Worm (Caenorhabditis elegans) whole organism, dauer: ENCODE data around the gene ZC132.9.
"Not testable (repeated sequence)": the region's sequence is repeated elsewhere in the genome, so short reads cannot be mapped to it uniquely, and the experiment has no call there.

Experiments used
- unc-62 ChIP-seq: sonication (generic microtip); optimal IDR thresholded peaks from 2 replicates; lab custom pipeline; 2017; ENCODE audit warnings: missing biosample characterization, missing genetic modification reagents, missing genetic modification characterization

Gene ZC132.9

DNA sequence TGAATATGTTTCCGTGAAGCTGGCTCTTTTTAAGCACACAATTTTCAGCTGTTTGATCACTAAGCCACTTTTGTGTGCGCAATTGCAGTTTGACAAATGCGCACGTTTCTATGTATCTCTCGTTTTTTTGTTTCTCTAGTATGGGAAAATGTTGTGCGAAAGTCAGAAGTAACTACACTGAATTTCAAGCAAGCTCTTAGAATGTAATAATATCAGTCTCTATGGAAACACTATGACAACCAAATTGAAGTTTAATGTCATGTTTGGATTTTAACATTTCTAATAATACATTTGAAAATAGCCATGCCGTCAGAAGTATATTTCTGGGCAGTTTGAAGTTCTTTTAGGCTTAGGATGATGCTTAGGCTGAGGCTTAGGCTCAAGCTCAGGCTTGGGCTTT lies at the start of gene ZC132.9:
Gene ZC132.9, minus strand, starts transcription at position 101 of the 400 bp plus-strand sequence.
- no peak for TF ChIP-seq unc-62 (GFP tag; lab: Kevin White, UChicago)

- no peak for TF ChIP-seq unc-62 (GFP tag; lab: Kevin White, UChicago)
Observed at ce11 chrV:4366440-4366839, 46.7 kb upstream of the ZC132.9 start, which contains the start of gene F32D1.11. F32D1.11 (minus strand) TSS chrV:4366540.

DNA sequence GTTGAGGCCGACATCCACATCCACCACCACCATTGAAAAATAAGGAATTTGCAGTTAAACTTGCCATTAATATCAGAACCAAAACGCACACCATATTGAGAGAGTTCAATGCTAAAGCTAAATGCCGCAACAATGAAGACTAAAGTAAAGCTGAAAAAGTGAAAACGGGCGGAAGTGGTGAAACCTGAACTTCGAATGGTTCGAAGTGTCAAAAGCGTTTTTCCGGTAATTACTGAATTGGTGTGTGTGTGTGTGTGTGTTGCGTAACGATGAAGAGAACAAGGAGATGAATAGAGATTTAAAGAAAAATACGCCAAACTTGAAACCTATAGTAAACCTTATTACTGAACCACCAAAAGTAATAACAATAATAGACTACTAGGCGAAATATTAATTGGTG lies 44.8 kb upstream of the ZC132.9 start, which contains the start of gene grl-13:
Gene grl-13, minus strand, starts transcription at position 101 of the 400 bp plus-strand sequence.
- TF ChIP-seq unc-62 (GFP tag; lab: Kevin White, UChicago), result no peak

- TF ChIP-seq unc-62 (GFP tag; lab: Kevin White, UChicago), result no peak
Observed at ce11 chrV:4361505-4361904, 41.7 kb upstream of the ZC132.9 start, which contains the start of gene F32D1.3. F32D1.3 (minus strand) TSS chrV:4361569.

DNA sequence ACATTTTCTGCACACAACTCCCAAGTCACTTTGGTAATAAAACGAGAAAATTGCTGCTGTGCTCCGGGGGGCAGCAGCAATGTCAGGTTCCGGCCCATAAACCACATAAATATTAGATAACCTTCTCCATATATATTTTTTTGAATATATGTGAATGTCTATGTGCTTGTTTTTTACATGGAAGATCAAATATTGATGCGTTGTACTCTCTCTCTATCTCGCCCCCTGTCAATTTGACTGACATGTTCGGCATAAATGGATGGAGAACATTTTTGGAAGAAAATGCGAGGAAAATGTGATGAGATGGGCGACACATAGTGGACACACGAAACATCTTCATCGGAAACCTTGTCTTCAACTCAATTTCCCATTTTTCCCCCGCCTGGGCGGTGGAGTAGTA lies 40.3 kb upstream of the ZC132.9 start:
- no peak for TF ChIP-seq unc-62 (GFP tag; lab: Kevin White, UChicago)

ce11 chrV:4359127-4359526 lies 39.4 kb upstream of the ZC132.9 start:
- TF ChIP-seq unc-62 (GFP tag; lab: Kevin White, UChicago), result no peak

- TF ChIP-seq unc-62 (GFP tag; lab: Kevin White, UChicago), result no peak
Observed at ce11 chrV:4357369-4357768, 37.6 kb upstream of the ZC132.9 start.

ce11 chrV:4356047-4356612 lies 36.4 kb upstream of the ZC132.9 start:
- no peak for TF ChIP-seq unc-62 (GFP tag; lab: Kevin White, UChicago)

ce11 chrV:4346799-4347198 lies 27.0 kb upstream of the ZC132.9 start, which contains the start of gene mcm-7:
mcm-7 (plus strand) TSS chrV:4347166.
- TF ChIP-seq unc-62 (GFP tag; lab: Kevin White, UChicago), result no peak

DNA sequence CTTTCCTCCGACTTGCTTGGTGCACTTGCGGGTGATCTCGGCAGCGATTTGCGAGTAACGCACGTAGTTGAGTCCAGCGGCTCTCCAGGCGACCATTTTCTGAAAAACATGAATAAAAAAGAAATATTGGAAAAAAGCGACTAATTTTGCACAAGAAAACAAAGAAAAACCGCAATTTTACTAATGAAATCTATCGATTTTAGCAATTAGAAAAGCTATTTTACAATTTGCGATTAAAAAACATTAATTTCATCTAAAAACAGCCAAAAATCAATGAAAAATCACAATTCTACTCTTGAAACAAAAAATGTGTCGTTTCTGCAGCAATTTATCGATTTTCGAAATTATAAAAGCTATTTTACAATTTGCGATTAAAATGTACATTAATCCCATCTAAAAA lies 26.6 kb upstream of the ZC132.9 start, which contains the start of gene hpo-18:
Gene hpo-18, minus strand, starts transcription at position 101 of the 400 bp plus-strand sequence.
- no peak for TF ChIP-seq unc-62 (GFP tag; lab: Kevin White, UChicago)

- TF ChIP-seq unc-62 (GFP tag; lab: Kevin White, UChicago), result no peak
Observed at ce11 chrV:4345714-4346113, 25.9 kb upstream of the ZC132.9 start, which contains the start of gene figl-1. figl-1 (minus strand) TSS chrV:4345999.

DNA sequence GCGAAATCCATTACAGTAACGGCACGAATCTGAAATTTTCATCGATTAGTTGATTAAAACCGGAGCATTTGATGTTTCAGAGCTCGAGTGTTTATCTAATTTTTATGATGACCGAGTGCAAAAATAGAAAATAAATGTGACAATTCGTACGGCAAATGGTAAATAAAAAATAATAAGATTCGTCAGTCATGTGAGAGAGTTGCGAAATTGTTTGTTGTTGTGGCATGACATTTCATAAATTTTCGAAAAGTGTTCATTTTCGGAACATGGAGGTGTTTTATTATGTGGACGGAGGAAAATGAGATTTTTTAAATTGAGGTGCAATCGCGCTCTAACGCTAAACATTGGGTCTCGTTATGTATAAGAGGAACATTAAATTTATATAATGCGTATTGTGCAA lies 22.0 kb upstream of the ZC132.9 start:
- TF ChIP-seq unc-62 (GFP tag; lab: Kevin White, UChicago), result no peak

DNA sequence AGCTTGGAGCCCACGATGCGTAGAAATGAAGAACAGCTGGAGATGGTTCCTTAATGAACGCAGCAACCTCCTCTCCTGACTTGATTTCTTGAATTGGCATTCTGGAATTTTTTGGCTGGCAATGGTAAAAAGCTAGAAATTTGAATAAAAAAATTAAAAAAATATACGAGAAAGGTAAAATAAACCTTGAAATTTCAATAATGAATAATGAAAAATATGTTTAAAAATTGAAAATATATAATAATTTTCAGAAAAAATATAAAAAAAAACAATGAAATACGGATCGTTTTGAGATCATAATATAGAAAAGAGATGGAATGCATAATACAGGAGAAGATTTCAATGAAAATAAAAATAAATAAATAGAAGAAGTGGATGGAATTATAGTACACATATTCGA lies 21.4 kb upstream of the ZC132.9 start, which contains the start of gene glrx-3:
Gene glrx-3, minus strand, starts transcription at position 101 of the 400 bp plus-strand sequence.
- TF ChIP-seq unc-62 (GFP tag; lab: Kevin White, UChicago), result no peak

DNA sequence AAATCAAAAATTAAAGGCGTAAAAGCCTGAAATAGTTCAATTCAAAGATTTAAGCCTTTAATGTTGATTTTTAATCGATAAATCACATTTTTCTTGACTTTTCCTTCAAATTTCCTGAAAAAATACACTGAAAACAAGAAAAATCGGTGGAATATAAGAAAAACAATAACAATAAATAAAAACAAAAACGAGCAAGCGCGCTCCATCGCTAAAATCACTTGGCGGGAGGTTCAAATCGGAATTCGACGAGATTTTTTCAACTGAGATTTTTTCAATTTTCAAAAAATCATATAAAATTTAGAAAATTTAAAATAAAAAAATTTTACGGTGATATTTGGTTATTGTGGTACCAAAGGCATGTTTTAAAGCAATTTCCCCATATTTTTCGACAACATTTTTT lies 19.7 kb upstream of the ZC132.9 start:
- no peak for TF ChIP-seq unc-62 (GFP tag; lab: Kevin White, UChicago)

DNA sequence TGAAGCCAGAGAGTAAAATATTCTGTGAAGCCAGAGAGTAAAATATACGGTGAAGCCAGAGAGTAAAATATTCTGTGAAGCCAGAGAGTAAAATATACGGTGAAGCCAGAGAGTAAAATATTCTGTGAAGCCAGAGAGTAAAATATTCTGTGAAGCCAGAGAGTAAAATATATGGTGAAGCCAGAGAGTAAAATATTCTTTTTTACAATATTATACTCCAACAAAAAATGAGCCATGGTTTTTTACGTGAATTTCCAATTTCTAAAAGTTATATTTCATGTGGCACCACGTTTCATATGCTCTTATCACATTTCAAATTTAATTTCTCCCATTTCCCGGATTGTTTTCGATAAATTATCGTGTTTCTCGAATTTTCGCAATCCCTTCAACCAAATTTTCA lies 16.7 kb upstream of the ZC132.9 start, which contains the start of gene irld-1:
Gene irld-1, plus strand, starts transcription at position 301 of the 400 bp plus-strand sequence.
- TF ChIP-seq unc-62 (GFP tag; lab: Kevin White, UChicago), result not testable (repeated sequence)

DNA sequence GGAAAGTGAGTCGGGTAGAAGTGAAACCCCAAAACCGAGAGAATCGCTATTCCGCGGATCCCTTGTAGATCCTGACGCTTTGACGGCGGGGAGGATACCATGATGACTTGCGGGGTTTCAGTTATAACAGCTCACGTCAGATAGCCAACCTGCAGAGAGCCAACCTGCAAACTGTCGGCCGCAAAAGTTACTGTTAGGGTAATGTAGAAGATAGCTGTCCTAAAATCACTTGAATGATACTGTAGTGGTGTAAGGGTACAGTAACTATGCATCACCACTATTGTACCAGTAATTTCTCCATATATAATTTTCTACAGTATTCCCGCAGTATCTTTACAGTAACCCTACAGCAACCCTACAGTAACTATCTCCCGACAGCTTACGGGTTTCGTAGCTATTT lies 12.7 kb upstream of the ZC132.9 start, which contains the start of gene oac-12:
Gene oac-12, minus strand, starts transcription at position 101 of the 400 bp plus-strand sequence.
- no peak for TF ChIP-seq unc-62 (GFP tag; lab: Kevin White, UChicago)

ce11 chrV:4330820-4331219 lies 11.1 kb upstream of the ZC132.9 start:
- no peak for TF ChIP-seq unc-62 (GFP tag; lab: Kevin White, UChicago)
